Fruit fly (Drosophila melanogaster): ENCODE results near the gene Gr89a.

The Gr89a gene

DNA sequence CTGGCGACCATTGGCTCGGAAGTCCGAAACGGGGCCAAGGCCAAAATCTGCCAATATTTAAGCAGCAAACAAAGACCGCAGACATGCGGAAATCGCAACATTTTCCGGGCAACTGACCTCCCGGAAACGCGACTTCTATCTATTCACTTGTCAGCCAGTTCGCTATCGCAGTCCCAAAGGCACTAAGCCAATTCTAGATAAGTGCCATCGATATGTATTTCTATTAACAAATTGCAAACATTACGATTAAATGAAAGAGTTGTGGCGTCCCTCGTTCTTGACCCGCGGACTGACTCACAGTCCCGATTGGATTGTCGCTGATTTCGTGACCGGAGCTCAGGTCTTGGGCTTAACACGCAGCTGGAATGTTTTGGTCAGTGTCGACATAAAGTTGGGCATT lies at the start of gene Gr89a:
Gr89a (minus strand) TSS at position 101 of the 400 bp plus-strand sequence.
- TF ChIP-seq usp (GFP tag; optimal IDR thresholded peaks at IDR 0.05) (no peak), psq (optimal IDR thresholded peaks at IDR 0.05) (no peak), EcR (GFP tag; optimal IDR thresholded peaks at IDR 0.05) (no peak), pan (optimal IDR thresholded peaks at IDR 0.05) (no peak), CG8478 (optimal IDR thresholded peaks at IDR 0.05) (no peak), Dll (optimal IDR thresholded peaks at IDR 0.05) (no peak)

DNA sequence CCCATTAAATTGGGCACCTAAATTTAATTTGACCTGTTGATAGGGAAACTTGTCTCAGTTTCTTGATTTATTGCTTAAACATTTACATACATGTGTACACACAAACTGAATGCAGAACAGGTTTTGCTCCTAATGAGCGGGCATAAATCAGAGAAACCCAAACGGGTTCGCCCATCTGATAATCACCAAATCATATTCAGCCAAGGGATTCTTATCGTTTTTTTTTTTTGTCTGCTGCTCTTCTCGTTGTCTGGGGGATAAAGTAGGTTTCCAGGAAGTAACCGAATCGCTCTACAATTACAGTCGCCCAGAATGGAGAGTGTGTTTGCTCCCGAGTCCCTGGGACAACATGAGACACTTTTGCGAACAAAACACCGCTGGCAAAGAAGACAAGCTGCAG lies 46.9 kb upstream of the Gr89a start:
- no peak for TF ChIP-seq CG8478 (optimal IDR thresholded peaks at IDR 0.05)
- no peak for TF ChIP-seq usp (GFP tag; optimal IDR thresholded peaks at IDR 0.05)
- no peak for TF ChIP-seq psq (optimal IDR thresholded peaks at IDR 0.05)
- TF ChIP-seq Dll (optimal IDR thresholded peaks at IDR 0.05) = no peak
- no peak for TF ChIP-seq EcR (GFP tag; optimal IDR thresholded peaks at IDR 0.05)
- no peak for TF ChIP-seq pan (optimal IDR thresholded peaks at IDR 0.05)

DNA sequence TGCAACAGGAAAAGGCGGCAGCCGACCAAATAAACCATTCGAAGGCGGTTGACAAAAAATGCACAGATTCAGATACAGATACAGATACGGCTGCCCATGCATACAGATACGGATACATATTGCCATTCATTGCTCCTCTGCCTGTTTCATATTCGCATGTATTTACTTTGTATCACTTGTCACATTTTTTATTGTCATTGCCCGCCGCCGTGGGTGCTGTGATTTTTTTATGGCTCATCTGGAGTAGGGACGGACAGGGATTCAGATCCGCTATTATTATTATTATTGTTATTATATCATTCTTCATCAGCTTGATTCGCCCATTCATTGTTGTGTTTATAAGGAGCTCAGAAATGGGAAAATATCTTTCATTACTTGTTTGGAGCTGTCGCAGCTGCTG lies 43.8 kb upstream of the Gr89a start:
- no peak for TF ChIP-seq usp (GFP tag; optimal IDR thresholded peaks at IDR 0.05)
- no peak for TF ChIP-seq EcR (GFP tag; optimal IDR thresholded peaks at IDR 0.05)
- no peak for TF ChIP-seq CG8478 (optimal IDR thresholded peaks at IDR 0.05)
- no peak for TF ChIP-seq pan (optimal IDR thresholded peaks at IDR 0.05)
- TF ChIP-seq Dll (optimal IDR thresholded peaks at IDR 0.05) = no peak
- TF ChIP-seq psq (optimal IDR thresholded peaks at IDR 0.05) = no peak

DNA sequence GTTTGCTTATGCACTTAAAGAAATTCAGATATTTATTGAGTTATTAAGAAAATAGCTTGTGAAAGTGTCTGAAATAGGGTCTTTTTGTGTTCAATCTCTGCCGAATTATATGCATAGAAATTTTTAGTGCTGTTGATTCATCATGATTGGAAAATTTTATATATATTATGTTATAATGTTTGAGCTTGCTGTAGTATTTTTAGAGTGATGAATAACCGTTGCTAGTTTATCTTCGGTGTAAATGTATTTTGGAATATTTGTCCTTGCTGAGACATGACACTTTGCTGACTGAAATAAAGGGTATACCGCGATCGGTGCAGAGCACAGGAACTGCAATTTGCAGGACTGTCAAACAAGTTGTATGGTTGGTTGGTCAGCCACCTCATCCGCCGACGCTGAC lies 43.2 kb upstream of the Gr89a start:
- TF ChIP-seq CG8478 (optimal IDR thresholded peaks at IDR 0.05) = no peak
- no peak for TF ChIP-seq usp (GFP tag; optimal IDR thresholded peaks at IDR 0.05)

DNA sequence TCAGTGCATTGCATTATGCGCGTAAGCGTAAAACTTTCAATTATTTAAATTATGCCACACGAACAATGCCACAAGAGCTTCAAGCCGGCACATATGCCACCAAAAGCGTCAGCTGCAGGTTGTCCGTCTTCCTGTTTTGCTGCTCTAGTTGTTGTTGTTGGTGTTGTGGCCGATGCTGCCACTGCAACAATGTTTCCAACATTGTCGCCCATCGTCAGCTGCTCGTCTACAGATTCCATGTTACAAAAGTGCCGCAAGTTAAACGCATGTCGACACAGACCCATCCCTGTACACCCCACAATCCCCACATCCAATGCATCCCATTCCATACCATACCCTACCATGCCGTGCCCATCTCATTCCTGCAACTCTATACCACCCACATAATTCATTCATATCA lies 42.5 kb upstream of the Gr89a start:
- TF ChIP-seq CG8478 (optimal IDR thresholded peaks at IDR 0.05) (no peak), Dll (optimal IDR thresholded peaks at IDR 0.05) (no peak), usp (GFP tag; optimal IDR thresholded peaks at IDR 0.05) (no peak), pan (optimal IDR thresholded peaks at IDR 0.05) (no peak), EcR (GFP tag; optimal IDR thresholded peaks at IDR 0.05) (no peak), psq (optimal IDR thresholded peaks at IDR 0.05) (no peak)

DNA sequence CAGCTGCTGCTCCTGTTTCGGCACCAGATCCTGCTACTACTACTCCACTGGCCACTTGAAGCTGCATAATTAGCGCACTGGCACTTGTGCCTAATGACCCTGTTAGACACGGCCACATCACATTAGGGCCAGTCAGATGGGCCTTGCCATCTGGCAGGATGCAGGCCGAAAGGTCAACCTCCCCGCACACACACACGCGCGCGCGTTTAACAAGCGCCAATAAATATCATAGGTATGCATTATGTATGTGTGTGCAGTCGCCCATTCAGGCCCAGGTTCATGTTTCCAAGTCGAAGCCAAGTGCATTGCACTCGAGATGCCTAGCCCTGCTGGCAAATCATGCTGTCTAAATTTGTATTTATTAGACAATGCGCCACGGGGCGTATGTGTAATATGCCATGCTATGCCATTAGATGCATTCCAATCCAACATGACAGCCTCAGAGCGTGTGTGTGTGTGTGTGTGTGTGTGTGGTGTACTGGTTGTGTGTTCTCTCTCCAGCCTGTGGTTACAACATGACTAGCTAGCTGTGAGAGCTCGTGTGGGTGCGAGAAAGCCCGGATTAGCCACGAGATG lies 40.2 kb upstream of the Gr89a start:
- TF ChIP-seq usp (GFP tag; optimal IDR thresholded peaks at IDR 0.05) (no peak), CG8478 (optimal IDR thresholded peaks at IDR 0.05) (no peak), pan (optimal IDR thresholded peaks at IDR 0.05) (no peak), psq (optimal IDR thresholded peaks at IDR 0.05) (no peak), Dll (optimal IDR thresholded peaks at IDR 0.05) (no peak), EcR (GFP tag; optimal IDR thresholded peaks at IDR 0.05) (no peak)

DNA sequence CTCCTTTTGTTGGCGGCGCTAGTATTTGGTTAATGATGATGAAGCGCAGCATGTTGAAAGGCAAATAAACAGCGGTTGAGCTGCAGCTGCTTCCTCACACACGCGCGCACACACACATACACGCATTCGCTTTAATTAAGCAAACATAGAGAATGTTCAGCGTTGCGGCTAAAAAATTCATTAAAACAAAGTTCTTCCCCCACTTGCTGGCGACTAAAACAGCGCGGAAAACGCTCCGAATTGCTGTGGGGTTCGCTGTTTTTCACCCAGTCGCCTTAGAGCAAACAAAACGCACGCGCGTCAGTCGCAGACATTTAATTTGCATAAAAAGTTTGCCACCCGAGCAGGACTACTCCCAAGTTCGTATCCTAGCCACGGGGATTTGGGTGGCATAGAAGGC lies 38.5 kb upstream of the Gr89a start:
- TF ChIP-seq psq (optimal IDR thresholded peaks at IDR 0.05) (no peak), CG8478 (optimal IDR thresholded peaks at IDR 0.05) (no peak), usp (GFP tag; optimal IDR thresholded peaks at IDR 0.05) (no peak), EcR (GFP tag; optimal IDR thresholded peaks at IDR 0.05) (no peak)

DNA sequence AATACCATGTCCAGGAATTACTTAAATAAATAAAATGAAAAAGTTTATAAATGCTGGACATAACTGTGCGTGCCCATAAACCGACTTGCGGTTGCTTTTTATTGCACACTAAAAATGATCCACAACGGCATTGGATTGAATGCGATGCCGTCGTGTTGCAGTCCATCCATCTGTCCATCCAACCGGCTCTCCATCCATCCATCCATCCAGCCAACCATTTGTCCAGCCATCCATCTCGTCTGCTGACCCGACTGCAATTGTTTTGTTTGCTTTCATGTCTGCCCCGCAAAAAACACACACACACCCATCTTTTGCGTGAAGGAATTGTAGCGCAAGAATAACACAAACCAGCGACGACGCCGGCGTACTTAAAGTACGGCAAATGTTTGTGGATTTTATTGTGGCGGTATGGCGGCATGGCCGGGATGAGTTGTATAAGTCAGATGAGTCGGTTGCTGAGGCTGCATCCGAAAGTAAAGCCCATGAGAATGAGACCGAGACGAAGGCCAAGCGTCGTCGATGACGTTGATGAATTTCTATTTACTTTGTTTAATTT lies 35.1 kb upstream of the Gr89a start:
- TF ChIP-seq pan (optimal IDR thresholded peaks at IDR 0.05) (no peak), usp (GFP tag; optimal IDR thresholded peaks at IDR 0.05) (no peak), Dll (optimal IDR thresholded peaks at IDR 0.05) (no peak), EcR (GFP tag; optimal IDR thresholded peaks at IDR 0.05) (no peak), psq (optimal IDR thresholded peaks at IDR 0.05) (no peak), CG8478 (optimal IDR thresholded peaks at IDR 0.05) (no peak)

DNA sequence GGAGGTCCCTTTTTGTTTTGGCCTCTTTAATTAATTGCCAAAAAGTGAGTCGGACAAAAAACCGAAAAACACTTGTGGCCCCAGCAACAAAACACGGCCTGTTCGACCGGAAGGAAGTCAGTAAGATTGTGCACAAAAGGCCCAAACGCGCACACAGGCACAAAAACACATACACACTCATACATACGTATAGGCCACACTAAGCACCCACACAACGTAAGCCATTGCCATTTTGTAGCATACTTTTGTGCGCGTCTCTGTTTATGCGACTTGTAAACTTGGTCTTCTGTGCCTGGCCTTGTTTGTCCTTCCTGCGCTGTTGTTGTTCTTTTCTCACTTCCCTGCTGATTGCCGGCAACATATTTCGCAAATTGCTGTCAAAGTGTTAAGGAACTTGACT lies 31.7 kb upstream of the Gr89a start:
- TF ChIP-seq usp (GFP tag; optimal IDR thresholded peaks at IDR 0.05) (no peak), pan (optimal IDR thresholded peaks at IDR 0.05) (no peak)

DNA sequence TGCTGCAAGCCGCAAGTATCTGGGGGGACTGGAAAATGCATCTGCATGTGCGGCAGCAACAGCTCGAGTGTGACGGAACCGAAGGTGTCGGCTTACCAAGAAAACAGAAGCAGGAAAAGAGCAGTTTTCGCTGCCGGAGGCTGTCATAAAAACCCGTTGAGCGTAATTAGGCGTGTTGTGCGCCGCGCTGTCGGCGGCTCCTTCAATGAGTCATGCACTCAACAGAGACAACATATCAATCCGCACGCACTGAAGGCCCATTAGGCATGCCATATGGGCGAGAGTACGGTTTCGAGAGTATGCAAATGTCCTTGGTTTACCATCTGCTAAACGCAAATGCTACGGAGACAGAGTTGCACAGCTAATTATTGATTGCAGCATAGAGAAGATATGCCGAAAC lies 29.7 kb upstream of the Gr89a start:
- TF ChIP-seq Dll (optimal IDR thresholded peaks at IDR 0.05) (no peak), EcR (GFP tag; optimal IDR thresholded peaks at IDR 0.05) (no peak), CG8478 (optimal IDR thresholded peaks at IDR 0.05) (no peak), psq (optimal IDR thresholded peaks at IDR 0.05) (no peak), pan (optimal IDR thresholded peaks at IDR 0.05) (no peak), usp (GFP tag; optimal IDR thresholded peaks at IDR 0.05) (no peak)

DNA sequence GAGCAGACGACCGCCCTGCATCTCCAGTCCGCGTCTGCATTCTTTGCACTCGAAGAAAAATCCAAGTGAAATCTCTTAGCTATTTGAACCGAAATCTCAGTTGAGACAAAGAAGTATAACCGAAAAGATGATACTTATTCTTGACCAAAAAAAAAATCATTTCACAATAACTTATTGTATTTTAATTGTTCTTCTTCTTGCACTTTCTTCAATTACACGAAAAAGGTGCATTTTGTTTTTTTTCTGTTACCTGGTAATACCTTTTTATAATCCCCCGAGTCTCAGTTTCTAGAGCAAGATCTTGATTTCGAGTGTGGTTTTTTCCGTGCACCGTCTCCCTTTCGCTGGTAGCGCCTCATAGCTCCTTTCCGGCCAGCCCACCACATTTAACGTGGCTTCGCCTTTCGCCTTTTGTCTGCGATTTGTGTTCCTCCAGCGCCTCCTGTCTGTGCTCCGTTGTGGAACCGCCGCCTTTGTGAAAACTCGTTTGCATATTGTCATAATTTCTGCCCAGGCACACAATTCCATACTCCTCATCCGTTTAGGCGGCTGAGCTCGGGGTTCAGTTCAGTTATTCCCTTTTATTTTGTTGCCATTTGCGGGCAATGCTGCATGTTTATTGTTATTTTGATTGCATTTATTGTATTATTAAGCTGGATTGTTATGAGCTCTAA lies 28.1 kb upstream of the Gr89a start:
- TF ChIP-seq CG8478 (optimal IDR thresholded peaks at IDR 0.05) (no peak), EcR (GFP tag; optimal IDR thresholded peaks at IDR 0.05) (no peak), usp (GFP tag; optimal IDR thresholded peaks at IDR 0.05) (no peak), psq (optimal IDR thresholded peaks at IDR 0.05) (no peak), pan (optimal IDR thresholded peaks at IDR 0.05) (no peak), Dll (optimal IDR thresholded peaks at IDR 0.05) (no peak)

DNA sequence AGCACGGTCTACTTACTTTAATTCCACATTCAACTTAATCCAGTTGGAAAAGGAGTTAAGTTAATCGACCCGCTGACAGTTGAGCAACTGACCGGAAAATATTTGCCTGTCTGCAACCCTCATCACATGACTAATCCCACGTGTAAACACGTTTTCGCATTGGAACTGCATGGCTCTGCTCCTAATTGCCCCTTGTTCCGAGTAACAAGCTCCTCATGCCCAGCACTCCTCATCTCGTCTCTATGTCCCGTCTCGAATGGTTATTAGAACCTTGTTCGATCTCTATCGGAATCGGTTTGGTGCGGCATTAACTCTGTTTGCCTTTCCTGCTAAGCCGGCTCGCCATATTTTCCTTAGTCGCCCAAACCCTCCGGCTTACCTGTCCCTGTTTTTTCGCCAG lies 27.5 kb upstream of the Gr89a start:
- TF ChIP-seq CG8478 (optimal IDR thresholded peaks at IDR 0.05) = no peak
- no peak for TF ChIP-seq EcR (GFP tag; optimal IDR thresholded peaks at IDR 0.05)
- TF ChIP-seq psq (optimal IDR thresholded peaks at IDR 0.05) = no peak
- no peak for TF ChIP-seq Dll (optimal IDR thresholded peaks at IDR 0.05)

DNA sequence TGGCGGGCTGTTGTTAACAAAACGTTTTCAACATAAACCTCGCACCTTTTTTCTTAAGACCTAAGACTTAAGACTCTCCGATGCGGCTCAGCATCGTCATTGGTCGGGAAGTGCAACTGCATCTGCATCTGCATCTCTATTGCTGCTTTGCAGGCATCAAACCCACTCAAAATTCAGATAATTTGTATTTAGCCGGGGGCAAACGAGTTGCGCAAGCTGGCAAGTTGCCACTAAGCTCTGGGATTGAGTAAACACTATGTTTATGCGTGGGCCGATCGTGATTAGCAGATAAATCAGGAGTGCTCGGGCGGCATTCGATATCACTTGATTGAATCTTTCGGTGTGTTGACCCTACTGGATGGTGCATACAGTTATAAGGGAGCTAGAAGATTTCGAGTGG lies 26.8 kb upstream of the Gr89a start:
- TF ChIP-seq psq (optimal IDR thresholded peaks at IDR 0.05) (no peak), Dll (optimal IDR thresholded peaks at IDR 0.05) (no peak), usp (GFP tag; optimal IDR thresholded peaks at IDR 0.05) (no peak), EcR (GFP tag; optimal IDR thresholded peaks at IDR 0.05) (no peak), pan (optimal IDR thresholded peaks at IDR 0.05) (no peak), CG8478 (optimal IDR thresholded peaks at IDR 0.05) (no peak)
